Fruit fly (Drosophila melanogaster) whole organism, prepupa: ENCODE measurements around the gene spir.

Source experiments
- Blimp-1 ChIP-seq: fragments of 200-800 bp; sonication (Bioruptor generic); optimal IDR thresholded peaks from 3 replicates; lab custom pipeline; 2017; ENCODE audit warnings: missing biosample characterization, missing genetic modification characterization, mild to moderate bottlenecking, moderate library complexity, missing genetic modification reagents
- CG10631 ChIP-seq: fragments of 200-800 bp; sonication (Bioruptor generic); optimal IDR thresholded peaks from 2 replicates; lab custom pipeline; 2016; ENCODE audit warnings: missing biosample characterization, missing genetic modification characterization
- CG10669 ChIP-seq: fragments of 200-800 bp; sonication (Bioruptor generic); optimal IDR thresholded peaks from 3 replicates; lab custom pipeline; 2018; ENCODE audit warnings: missing biosample characterization, mild to moderate bottlenecking, missing genetic modification characterization, moderate library complexity
- CG11294 ChIP-seq: fragments of 200-800 bp; sonication (Bioruptor generic); IDR thresholded peaks from 2 replicates; pipeline ENCODE4 v1.3.6; 2022; ENCODE audit warnings: missing biosample characterization, missing genetic modification characterization
- CG11762 ChIP-seq: fragments of 200-800 bp; sonication (Bioruptor generic); optimal IDR thresholded peaks from 3 replicates; lab custom pipeline; 2016; ENCODE audit warnings: missing biosample characterization, missing genetic modification characterization; ENCODE audit not compliant: insufficient read depth
- CG11902 ChIP-seq: fragments of 200-800 bp; sonication (Bioruptor generic); optimal IDR thresholded peaks from 3 replicates; lab custom pipeline; 2016; ENCODE audit warnings: missing biosample characterization, missing genetic modification characterization
- CG15336 ChIP-seq: fragments of 200-800 bp; sonication (Bioruptor generic); IDR thresholded peaks from 2 replicates; pipeline ENCODE4 v1.3.6; 2022; ENCODE audit warnings: missing biosample characterization, missing genetic modification characterization
- CG1621 ChIP-seq: fragments of 200-800 bp; sonication (Bioruptor generic); optimal IDR thresholded peaks from 3 replicates; lab custom pipeline; 2018; ENCODE audit warnings: missing biosample characterization, mild to moderate bottlenecking, missing genetic modification characterization
- CG16779 ChIP-seq: fragments of 200-800 bp; sonication (Bioruptor generic); optimal IDR thresholded peaks from 3 replicates; lab custom pipeline; 2017; ENCODE audit warnings: missing biosample characterization, mild to moderate bottlenecking, missing genetic modification characterization
- CG3032 ChIP-seq: fragments of 200-800 bp; optimal IDR thresholded peaks from 2 replicates; lab custom pipeline; 2019; ENCODE audit warnings: missing biosample characterization, mild to moderate bottlenecking, missing genetic modification characterization, moderate library complexity
- CG31627 ChIP-seq: fragments of 200-800 bp; sonication (Bioruptor generic); optimal IDR thresholded peaks from 3 replicates; lab custom pipeline; 2016; ENCODE audit warnings: missing biosample characterization, missing genetic modification characterization
- CG32006 ChIP-seq: fragments of 200-800 bp; sonication (Bioruptor generic); optimal IDR thresholded peaks from 3 replicates; lab custom pipeline; 2017; ENCODE audit warnings: missing biosample characterization, mild to moderate bottlenecking, missing genetic modification characterization
- CG34406 ChIP-seq: fragments of 200-800 bp; sonication (Bioruptor generic); optimal IDR thresholded peaks from 3 replicates; lab custom pipeline; 2016; ENCODE audit warnings: missing biosample characterization, missing genetic modification characterization
- CG3919 ChIP-seq: fragments of 200-800 bp; sonication (Bioruptor generic); optimal IDR thresholded peaks from 3 replicates; lab custom pipeline; 2016; ENCODE audit warnings: missing biosample characterization, missing genetic modification characterization
- CG4318 ChIP-seq: fragments of 200-800 bp; sonication (Bioruptor generic); optimal IDR thresholded peaks from 3 replicates; lab custom pipeline; 2017; ENCODE audit warnings: missing biosample characterization, mild to moderate bottlenecking, missing genetic modification characterization
- CG6276 ChIP-seq: fragments of 200-800 bp; sonication (Bioruptor generic); optimal IDR thresholded peaks from 2 replicates; lab custom pipeline; 2017; ENCODE audit warnings: missing biosample characterization, mild to moderate bottlenecking, missing genetic modification characterization
- CG6792 ChIP-seq: fragments of 200-800 bp; sonication (Bioruptor generic); optimal IDR thresholded peaks from 3 replicates; lab custom pipeline; 2016; ENCODE audit warnings: missing biosample characterization, missing genetic modification characterization
- CG6854 ChIP-seq: fragments of 200-800 bp; sonication (Bioruptor generic); optimal IDR thresholded peaks from 2 replicates; lab custom pipeline; 2017; ENCODE audit warnings: missing biosample characterization, mild to moderate bottlenecking, missing genetic modification characterization
- CG7368 ChIP-seq: fragments of 200-800 bp; sonication (Bioruptor generic); optimal IDR thresholded peaks from 3 replicates; lab custom pipeline; 2016; ENCODE audit warnings: missing biosample characterization, missing genetic modification characterization
- CG8319 ChIP-seq: fragments of 200-800 bp; sonication (Bioruptor generic); optimal IDR thresholded peaks from 3 replicates; lab custom pipeline; 2016; ENCODE audit warnings: missing biosample characterization, missing genetic modification characterization
- CG8632 ChIP-seq: fragments of 200-800 bp; sonication (Bioruptor generic); optimal IDR thresholded peaks from 3 replicates; lab custom pipeline; 2016; ENCODE audit warnings: missing biosample characterization, missing genetic modification characterization
- Eip75B ChIP-seq: fragments of 200-800 bp; sonication (Bioruptor generic); optimal IDR thresholded peaks from 3 replicates; lab custom pipeline; 2016; ENCODE audit warnings: missing biosample characterization, missing genetic modification characterization
- Eip78C ChIP-seq: fragments of 200-800 bp; sonication (Bioruptor generic); peaks from one replicate; lab custom pipeline; 2016; ENCODE audit warnings: missing biosample characterization, missing genetic modification characterization
- Eip93F ChIP-seq: fragments of 200-800 bp; sonication (Bioruptor generic); optimal IDR thresholded peaks from 2 replicates; lab custom pipeline; 2016; ENCODE audit warnings: missing biosample characterization, mild to moderate bottlenecking, missing genetic modification characterization
- Ets21C ChIP-seq: fragments of 200-800 bp; sonication (Bioruptor generic); optimal IDR thresholded peaks from 3 replicates; lab custom pipeline; 2016; ENCODE audit warnings: missing biosample characterization, missing genetic modification characterization
- Ets96B ChIP-seq: fragments of 200-800 bp; optimal IDR thresholded peaks from 2 replicates; lab custom pipeline; 2019; ENCODE audit warnings: missing biosample characterization, mild to moderate bottlenecking, missing genetic modification characterization, moderate library complexity
- Gug ChIP-seq: fragments of 200-800 bp; sonication (Bioruptor generic); IDR thresholded peaks from 2 replicates; pipeline ENCODE4 v1.3.6; 2022; ENCODE audit warnings: missing biosample characterization, missing genetic modification characterization
- Hr38 ChIP-seq: sonication (Bioruptor generic); optimal IDR thresholded peaks from 2 replicates; lab custom pipeline; 2016; ENCODE audit warnings: missing biosample characterization, missing genetic modification characterization
- Hr39 ChIP-seq: fragments of 200-800 bp; sonication (Bioruptor generic); optimal IDR thresholded peaks from 2 replicates; lab custom pipeline; 2016; ENCODE audit warnings: missing biosample characterization, missing genetic modification characterization
- Met ChIP-seq: fragments of 200-800 bp; sonication (Bioruptor generic); optimal IDR thresholded peaks from 3 replicates; lab custom pipeline; 2016; ENCODE audit warnings: missing biosample characterization, missing genetic modification characterization
- OdsH ChIP-seq: fragments of 200-800 bp; sonication (Bioruptor generic); optimal IDR thresholded peaks from 3 replicates; lab custom pipeline; 2016; ENCODE audit warnings: missing biosample characterization, missing genetic modification characterization
- Sox102F ChIP-seq: fragments of 200-800 bp; sonication (Bioruptor generic); optimal IDR thresholded peaks from 2 replicates; lab custom pipeline; 2016; ENCODE audit warnings: missing biosample characterization, mild to moderate bottlenecking, missing genetic modification characterization
- Sox14 ChIP-seq: fragments of 200-800 bp; sonication (Bioruptor generic); optimal IDR thresholded peaks from 3 replicates; lab custom pipeline; 2016; ENCODE audit warnings: missing biosample characterization, missing genetic modification characterization
- Sox15 ChIP-seq: fragments of 200-800 bp; sonication (Bioruptor generic); optimal IDR thresholded peaks from 3 replicates; lab custom pipeline; 2016; ENCODE audit warnings: missing biosample characterization, missing genetic modification characterization
- achi ChIP-seq: fragments of 200-800 bp; sonication (Bioruptor generic); optimal IDR thresholded peaks from 3 replicates; lab custom pipeline; 2016; ENCODE audit warnings: missing biosample characterization, missing genetic modification characterization
- cyc ChIP-seq: fragments of 200-800 bp; sonication (Bioruptor generic); optimal IDR thresholded peaks from 3 replicates; lab custom pipeline; 2016; ENCODE audit warnings: missing biosample characterization, missing genetic modification characterization
- dac ChIP-seq: fragments of 200-800 bp; sonication (Bioruptor generic); optimal IDR thresholded peaks from 2 replicates; lab custom pipeline; 2017; ENCODE audit warnings: missing biosample characterization, mild to moderate bottlenecking, missing genetic modification characterization
- esn ChIP-seq: fragments of 200-800 bp; sonication (Bioruptor generic); optimal IDR thresholded peaks from 2 replicates; lab custom pipeline; 2016; ENCODE audit warnings: missing biosample characterization, mild to moderate bottlenecking, missing genetic modification characterization, moderate library complexity
- fd85E ChIP-seq: fragments of 200-800 bp; sonication (Bioruptor generic); optimal IDR thresholded peaks from 3 replicates; lab custom pipeline; 2016; ENCODE audit warnings: missing biosample characterization, missing genetic modification characterization
- fkh ChIP-seq: fragments of 200-800 bp; sonication (Bioruptor generic); optimal IDR thresholded peaks from 3 replicates; lab custom pipeline; 2017; ENCODE audit warnings: missing biosample characterization, mild to moderate bottlenecking, missing genetic modification characterization, moderate library complexity
- lz ChIP-seq: fragments of 200-800 bp; sonication (Bioruptor generic); optimal IDR thresholded peaks from 3 replicates; lab custom pipeline; 2016; ENCODE audit warnings: missing biosample characterization, missing genetic modification characterization
- pdm3 ChIP-seq: fragments of 200-800 bp; sonication (Bioruptor generic); optimal IDR thresholded peaks from 3 replicates; lab custom pipeline; 2016; ENCODE audit warnings: missing biosample characterization, missing genetic modification characterization
- ss ChIP-seq, 2 experiments: fragments of 200-800 bp; sonication (Bioruptor generic); optimal IDR thresholded peaks; 2 replicates in 1 of 2; 3 replicates in 1 of 2; lab custom pipeline; 2017 to 2018; ENCODE audit warnings: mild to moderate bottlenecking in 2 of 2, missing biosample characterization in 2 of 2, missing genetic modification characterization in 2 of 2, moderate library complexity in 1 of 2
- svp ChIP-seq: fragments of 200-800 bp; sonication (Bioruptor generic); peaks from one replicate; lab custom pipeline; 2016; ENCODE audit warnings: missing biosample characterization, missing genetic modification characterization
- topi ChIP-seq: fragments of 200-800 bp; sonication (Bioruptor generic); optimal IDR thresholded peaks from 3 replicates; lab custom pipeline; 2016; ENCODE audit warnings: missing biosample characterization, missing genetic modification characterization
- vri ChIP-seq: fragments of 200-800 bp; sonication (Bioruptor generic); optimal IDR thresholded peaks from 3 replicates; lab custom pipeline; 2016; ENCODE audit warnings: missing biosample characterization, mild to moderate bottlenecking, missing genetic modification characterization

Gene spir

dm6 chr2L:20326317-20326716, 15.3 kb downstream of the spir start (continued):
- TF ChIP-seq CG8319 (GFP tag; lab: Kevin White, UChicago) (peak; percentile 71), Blimp-1 (GFP tag; lab: Kevin White, UChicago) (no peak), CG15336 (GFP tag; lab: Robert Waterston, UW) (peak; percentile 76), topi (GFP tag; lab: Kevin White, UChicago) (peak; percentile 65), CG1621 (tag; lab: Kevin White, UChicago) (peak; percentile 80), Hr38 (GFP tag; lab: Kevin White, UChicago) (no peak), CG7368 (GFP tag; lab: Kevin White, UChicago) (peak; percentile 79), CG6276 (GFP tag; lab: Kevin White, UChicago) (peak; percentile 91), CG10669 (GFP tag; lab: Kevin White, UChicago) (peak; percentile 91), CG34406 (GFP tag; lab: Kevin White, UChicago) (peak; percentile 38), achi (GFP tag; lab: Kevin White, UChicago) (peak; percentile 79), fkh (GFP tag; lab: Kevin White, UChicago) (no peak), CG4318 (GFP tag; lab: Kevin White, UChicago) (peak; percentile 75), lz (GFP tag; lab: Kevin White, UChicago) (peak; percentile 33), CG6854 (GFP tag; lab: Kevin White, UChicago) (no peak), CG10631 (GFP tag; lab: Kevin White, UChicago) (peak; percentile 80), Sox14 (GFP tag; lab: Kevin White, UChicago) (peak; percentile 84), CG6792 (GFP tag; lab: Kevin White, UChicago) (peak; percentile 66), dac (GFP tag; lab: Kevin White, UChicago) (peak; percentile 43), fd85E (GFP tag; lab: Kevin White, UChicago) (peak; percentile 45), CG31627 (GFP tag; lab: Kevin White, UChicago) (peak; percentile 26), Sox15 (GFP tag; lab: Kevin White, UChicago) (peak; percentile 32), CG16779 (peak; percentile 75), Gug (GFP tag; lab: Robert Waterston, UW) (peak; percentile 91)

DNA sequence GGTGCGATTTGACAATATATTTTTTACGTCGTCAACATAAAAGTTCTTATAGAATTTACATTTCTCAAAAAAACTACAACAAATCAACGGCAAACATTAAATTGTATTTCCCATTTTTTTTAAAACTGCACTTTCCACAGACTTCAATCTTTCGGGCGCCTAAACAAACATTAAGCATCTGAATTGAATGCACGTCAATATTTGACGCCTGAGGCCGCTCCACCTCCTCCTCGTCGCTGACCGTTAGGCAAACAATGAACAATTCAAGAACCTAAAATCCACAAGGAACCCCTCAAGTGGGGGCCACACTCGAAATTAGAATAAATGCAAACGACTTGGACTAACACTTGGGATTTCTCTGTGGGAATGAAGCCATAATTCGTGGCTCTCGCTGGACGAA, 16.4 kb downstream of the spir start:
- TF ChIP-seq Met (no peak), fkh (GFP tag; lab: Kevin White, UChicago) (peak; percentile 33)

DNA sequence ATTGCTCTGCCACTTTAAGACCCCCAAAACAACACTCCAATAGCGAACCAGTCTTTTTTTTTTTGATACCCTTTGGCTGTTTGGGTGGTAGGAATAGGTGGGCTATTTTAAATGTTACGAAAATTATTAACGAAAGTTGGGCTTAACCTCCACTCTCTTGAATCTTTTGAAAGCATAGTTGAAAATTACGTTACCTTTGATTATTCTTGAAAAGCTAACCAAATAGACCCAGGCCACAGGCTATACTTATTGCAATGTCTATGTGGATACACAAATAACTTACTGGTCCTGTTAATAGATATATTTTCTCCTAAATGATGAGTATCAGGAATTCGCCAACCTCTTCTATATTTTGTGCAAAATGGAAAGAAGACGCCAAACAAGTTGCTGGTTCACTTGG, 16.9 kb downstream of the spir start:
- TF ChIP-seq CG16779 = no peak
- TF ChIP-seq CG7368 (GFP tag; lab: Kevin White, UChicago) = no peak
- TF ChIP-seq Hr38 (GFP tag; lab: Kevin White, UChicago) = no peak
- TF ChIP-seq Ets21C = no peak
- TF ChIP-seq svp (GFP tag; lab: Kevin White, UChicago) = peak; percentile 71
- no peak for TF ChIP-seq CG6854 (GFP tag; lab: Kevin White, UChicago)
- no peak for TF ChIP-seq Ets96B (tag; lab: Kevin White, UChicago)
- TF ChIP-seq Gug (GFP tag; lab: Robert Waterston, UW) = 0 out of 2 replicates have a peak, but pooled peaks have one; percentile 28
- no peak for TF ChIP-seq vri (GFP tag; lab: Kevin White, UChicago)
- no peak for TF ChIP-seq ss (GFP tag; optimal IDR thresholded peaks at IDR 0.05; lab: Kevin White, UChicago)
- peak; percentile 32 for TF ChIP-seq cyc
- peak; percentile 7 for TF ChIP-seq lz (GFP tag; lab: Kevin White, UChicago)
- TF ChIP-seq CG1621 (tag; lab: Kevin White, UChicago) = no peak
- TF ChIP-seq Hr39 (GFP tag; lab: Kevin White, UChicago) = no peak
- TF ChIP-seq Sox102F (GFP tag; lab: Kevin White, UChicago) = no peak
- TF ChIP-seq CG31627 (GFP tag; lab: Kevin White, UChicago) = no peak
- peak; percentile 86 for TF ChIP-seq Eip78C (GFP tag; lab: Kevin White, UChicago)
- TF ChIP-seq pdm3 (GFP tag; lab: Kevin White, UChicago) = peak; percentile 3
- no peak for TF ChIP-seq Met
- no peak for TF ChIP-seq Eip75B (GFP tag; lab: Kevin White, UChicago)
- TF ChIP-seq CG3919 (GFP tag; lab: Kevin White, UChicago) = peak; percentile 20
- peak; percentile 2 for TF ChIP-seq dac (GFP tag; lab: Kevin White, UChicago)
- TF ChIP-seq Sox14 (GFP tag; lab: Kevin White, UChicago) = no peak
- TF ChIP-seq esn (GFP tag; lab: Kevin White, UChicago) = no peak
- TF ChIP-seq Blimp-1 (GFP tag; lab: Kevin White, UChicago) = no peak
- no peak for TF ChIP-seq CG11902 (GFP tag; lab: Kevin White, UChicago)
- TF ChIP-seq CG3032 = no peak
- TF ChIP-seq CG6276 (GFP tag; lab: Kevin White, UChicago) = peak; percentile 61
- no peak for TF ChIP-seq CG8632
- peak; percentile 54 for TF ChIP-seq CG32006 (GFP tag; lab: Kevin White, UChicago)
- no peak for TF ChIP-seq Eip93F (GFP tag; lab: Kevin White, UChicago)
- no peak for TF ChIP-seq CG11294 (GFP tag; lab: Robert Waterston, UW)
- no peak for TF ChIP-seq CG11762 (GFP tag; lab: Kevin White, UChicago)
- peak; percentile 20 for TF ChIP-seq OdsH (GFP tag; lab: Kevin White, UChicago)
